Fruit fly (Drosophila melanogaster) whole organism, prepupa: Measurements from ENCODE around the gene CG31883.
A peak's percentile ranks its signal among the peaks of the same experiment; 100 is the strongest.

Experiments used
- Blimp-1 ChIP-seq: fragments of 200-800 bp; sonication (Bioruptor generic); optimal IDR thresholded peaks from 3 replicates; lab custom pipeline; 2017; ENCODE audit warnings: missing biosample characterization, missing genetic modification characterization, mild to moderate bottlenecking, moderate library complexity, missing genetic modification reagents
- CG10631 ChIP-seq: fragments of 200-800 bp; sonication (Bioruptor generic); optimal IDR thresholded peaks from 2 replicates; lab custom pipeline; 2016; ENCODE audit warnings: missing biosample characterization, missing genetic modification characterization
- CG10669 ChIP-seq: fragments of 200-800 bp; sonication (Bioruptor generic); optimal IDR thresholded peaks from 3 replicates; lab custom pipeline; 2018; ENCODE audit warnings: missing biosample characterization, mild to moderate bottlenecking, missing genetic modification characterization, moderate library complexity
- CG11294 ChIP-seq: fragments of 200-800 bp; sonication (Bioruptor generic); IDR thresholded peaks from 2 replicates; pipeline ENCODE4 v1.3.6; 2022; ENCODE audit warnings: missing biosample characterization, missing genetic modification characterization
- CG11762 ChIP-seq: fragments of 200-800 bp; sonication (Bioruptor generic); optimal IDR thresholded peaks from 3 replicates; lab custom pipeline; 2016; ENCODE audit warnings: missing biosample characterization, missing genetic modification characterization; ENCODE audit not compliant: insufficient read depth
- CG11902 ChIP-seq: fragments of 200-800 bp; sonication (Bioruptor generic); optimal IDR thresholded peaks from 3 replicates; lab custom pipeline; 2016; ENCODE audit warnings: missing biosample characterization, missing genetic modification characterization
- CG1621 ChIP-seq: fragments of 200-800 bp; sonication (Bioruptor generic); optimal IDR thresholded peaks from 3 replicates; lab custom pipeline; 2018; ENCODE audit warnings: missing biosample characterization, mild to moderate bottlenecking, missing genetic modification characterization
- CG16779 ChIP-seq: fragments of 200-800 bp; sonication (Bioruptor generic); optimal IDR thresholded peaks from 3 replicates; lab custom pipeline; 2017; ENCODE audit warnings: missing biosample characterization, mild to moderate bottlenecking, missing genetic modification characterization
- CG31627 ChIP-seq: fragments of 200-800 bp; sonication (Bioruptor generic); optimal IDR thresholded peaks from 3 replicates; lab custom pipeline; 2016; ENCODE audit warnings: missing biosample characterization, missing genetic modification characterization
- CG32006 ChIP-seq: fragments of 200-800 bp; sonication (Bioruptor generic); optimal IDR thresholded peaks from 3 replicates; lab custom pipeline; 2017; ENCODE audit warnings: missing biosample characterization, mild to moderate bottlenecking, missing genetic modification characterization
- CG3919 ChIP-seq: fragments of 200-800 bp; sonication (Bioruptor generic); optimal IDR thresholded peaks from 3 replicates; lab custom pipeline; 2016; ENCODE audit warnings: missing biosample characterization, missing genetic modification characterization
- CG4318 ChIP-seq: fragments of 200-800 bp; sonication (Bioruptor generic); optimal IDR thresholded peaks from 3 replicates; lab custom pipeline; 2017; ENCODE audit warnings: missing biosample characterization, mild to moderate bottlenecking, missing genetic modification characterization
- CG6163 ChIP-seq: fragments of 200-800 bp; sonication (Bioruptor generic); IDR thresholded peaks from 3 replicates; pipeline ENCODE4 v1.3.6; 2022; ENCODE audit warnings: missing biosample characterization, missing genetic modification characterization
- CG6276 ChIP-seq: fragments of 200-800 bp; sonication (Bioruptor generic); optimal IDR thresholded peaks from 2 replicates; lab custom pipeline; 2017; ENCODE audit warnings: missing biosample characterization, mild to moderate bottlenecking, missing genetic modification characterization
- CG6808 ChIP-seq: fragments of 200-800 bp; sonication (Bioruptor generic); optimal IDR thresholded peaks from 3 replicates; lab custom pipeline; 2017; ENCODE audit warnings: missing biosample characterization, missing genetic modification characterization, mild to moderate bottlenecking, moderate library complexity, missing genetic modification reagents
- CG6854 ChIP-seq: fragments of 200-800 bp; sonication (Bioruptor generic); optimal IDR thresholded peaks from 2 replicates; lab custom pipeline; 2017; ENCODE audit warnings: missing biosample characterization, mild to moderate bottlenecking, missing genetic modification characterization
- CG7368 ChIP-seq: fragments of 200-800 bp; sonication (Bioruptor generic); optimal IDR thresholded peaks from 3 replicates; lab custom pipeline; 2016; ENCODE audit warnings: missing biosample characterization, missing genetic modification characterization
- CG8119 ChIP-seq: fragments of 200-800 bp; sonication (Bioruptor generic); IDR thresholded peaks from 3 replicates; pipeline ENCODE4 v1.3.6; 2022; ENCODE audit warnings: missing biosample characterization, missing genetic modification characterization
- CG8319 ChIP-seq: fragments of 200-800 bp; sonication (Bioruptor generic); optimal IDR thresholded peaks from 3 replicates; lab custom pipeline; 2016; ENCODE audit warnings: missing biosample characterization, missing genetic modification characterization
- CG8632 ChIP-seq: fragments of 200-800 bp; sonication (Bioruptor generic); optimal IDR thresholded peaks from 3 replicates; lab custom pipeline; 2016; ENCODE audit warnings: missing biosample characterization, missing genetic modification characterization
- CG9139 ChIP-seq: fragments of 200-800 bp; sonication (Bioruptor generic); optimal IDR thresholded peaks from 3 replicates; lab custom pipeline; 2017; ENCODE audit warnings: missing biosample characterization, mild to moderate bottlenecking, missing genetic modification characterization
- Eip78C ChIP-seq: fragments of 200-800 bp; sonication (Bioruptor generic); peaks from one replicate; lab custom pipeline; 2016; ENCODE audit warnings: missing biosample characterization, missing genetic modification characterization
- Eip93F ChIP-seq: fragments of 200-800 bp; sonication (Bioruptor generic); optimal IDR thresholded peaks from 2 replicates; lab custom pipeline; 2016; ENCODE audit warnings: missing biosample characterization, mild to moderate bottlenecking, missing genetic modification characterization
- Ets96B ChIP-seq: fragments of 200-800 bp; optimal IDR thresholded peaks from 2 replicates; lab custom pipeline; 2019; ENCODE audit warnings: missing biosample characterization, mild to moderate bottlenecking, missing genetic modification characterization, moderate library complexity
- Gug ChIP-seq: fragments of 200-800 bp; sonication (Bioruptor generic); IDR thresholded peaks from 2 replicates; pipeline ENCODE4 v1.3.6; 2022; ENCODE audit warnings: missing biosample characterization, missing genetic modification characterization
- Hr4 ChIP-seq: fragments of 200-800 bp; sonication (Bioruptor generic); optimal IDR thresholded peaks from 3 replicates; lab custom pipeline; 2016; ENCODE audit warnings: missing biosample characterization, missing genetic modification characterization
- Lpt ChIP-seq: fragments of 200-800 bp; sonication (Bioruptor generic); optimal IDR thresholded peaks from 3 replicates; lab custom pipeline; 2016; ENCODE audit warnings: missing biosample characterization, missing genetic modification characterization
- Met ChIP-seq: fragments of 200-800 bp; sonication (Bioruptor generic); optimal IDR thresholded peaks from 3 replicates; lab custom pipeline; 2016; ENCODE audit warnings: missing biosample characterization, missing genetic modification characterization
- OdsH ChIP-seq: fragments of 200-800 bp; sonication (Bioruptor generic); optimal IDR thresholded peaks from 3 replicates; lab custom pipeline; 2016; ENCODE audit warnings: missing biosample characterization, missing genetic modification characterization
- Smox ChIP-seq: fragments of 200-800 bp; sonication (Bioruptor generic); optimal IDR thresholded peaks from 3 replicates; lab custom pipeline; 2016; ENCODE audit warnings: missing biosample characterization, missing genetic modification characterization
- Sox102F ChIP-seq: fragments of 200-800 bp; sonication (Bioruptor generic); optimal IDR thresholded peaks from 2 replicates; lab custom pipeline; 2016; ENCODE audit warnings: missing biosample characterization, mild to moderate bottlenecking, missing genetic modification characterization
- Sox15 ChIP-seq: fragments of 200-800 bp; sonication (Bioruptor generic); optimal IDR thresholded peaks from 3 replicates; lab custom pipeline; 2016; ENCODE audit warnings: missing biosample characterization, missing genetic modification characterization
- dac ChIP-seq: fragments of 200-800 bp; sonication (Bioruptor generic); optimal IDR thresholded peaks from 2 replicates; lab custom pipeline; 2017; ENCODE audit warnings: missing biosample characterization, mild to moderate bottlenecking, missing genetic modification characterization
- dsx ChIP-seq: fragments of 200-800 bp; optimal IDR thresholded peaks from 3 replicates; lab custom pipeline; 2019; ENCODE audit warnings: missing biosample characterization, mild to moderate bottlenecking, missing genetic modification characterization, moderate library complexity; ENCODE audit not compliant: poor library complexity, severe bottlenecking
- eg ChIP-seq: fragments of 200-800 bp; sonication (Bioruptor generic); IDR thresholded peaks from 3 replicates; pipeline ENCODE4 v1.3.6; 2022; ENCODE audit warnings: missing biosample characterization, missing genetic modification characterization
- esn ChIP-seq: fragments of 200-800 bp; sonication (Bioruptor generic); optimal IDR thresholded peaks from 2 replicates; lab custom pipeline; 2016; ENCODE audit warnings: missing biosample characterization, mild to moderate bottlenecking, missing genetic modification characterization, moderate library complexity
- fd59A ChIP-seq: fragments of 200-800 bp; sonication (Bioruptor generic); optimal IDR thresholded peaks from 2 replicates; lab custom pipeline; 2017; ENCODE audit warnings: missing biosample characterization, mild to moderate bottlenecking, missing genetic modification characterization, missing genetic modification reagents
- fd85E ChIP-seq: fragments of 200-800 bp; sonication (Bioruptor generic); optimal IDR thresholded peaks from 3 replicates; lab custom pipeline; 2016; ENCODE audit warnings: missing biosample characterization, missing genetic modification characterization
- fkh ChIP-seq: fragments of 200-800 bp; sonication (Bioruptor generic); optimal IDR thresholded peaks from 3 replicates; lab custom pipeline; 2017; ENCODE audit warnings: missing biosample characterization, mild to moderate bottlenecking, missing genetic modification characterization, moderate library complexity
- lz ChIP-seq: fragments of 200-800 bp; sonication (Bioruptor generic); optimal IDR thresholded peaks from 3 replicates; lab custom pipeline; 2016; ENCODE audit warnings: missing biosample characterization, missing genetic modification characterization
- net ChIP-seq: fragments of 200-800 bp; sonication (Bioruptor generic); optimal IDR thresholded peaks from 3 replicates; lab custom pipeline; 2016; ENCODE audit warnings: missing biosample characterization, missing genetic modification characterization
- spab ChIP-seq: fragments of 200-800 bp; sonication (Bioruptor generic); optimal IDR thresholded peaks from 2 replicates; lab custom pipeline; 2017; ENCODE audit warnings: missing biosample characterization, mild to moderate bottlenecking, missing genetic modification characterization, missing genetic modification reagents
- ss ChIP-seq, 2 experiments: fragments of 200-800 bp; sonication (Bioruptor generic); optimal IDR thresholded peaks; 2 replicates in 1 of 2; 3 replicates in 1 of 2; lab custom pipeline; 2017 to 2018; ENCODE audit warnings: mild to moderate bottlenecking in 2 of 2, missing biosample characterization in 2 of 2, missing genetic modification characterization in 2 of 2, moderate library complexity in 1 of 2
- svp ChIP-seq: fragments of 200-800 bp; sonication (Bioruptor generic); peaks from one replicate; lab custom pipeline; 2016; ENCODE audit warnings: missing biosample characterization, missing genetic modification characterization
- topi ChIP-seq: fragments of 200-800 bp; sonication (Bioruptor generic); optimal IDR thresholded peaks from 3 replicates; lab custom pipeline; 2016; ENCODE audit warnings: missing biosample characterization, missing genetic modification characterization
- vri ChIP-seq: fragments of 200-800 bp; sonication (Bioruptor generic); optimal IDR thresholded peaks from 3 replicates; lab custom pipeline; 2016; ENCODE audit warnings: missing biosample characterization, mild to moderate bottlenecking, missing genetic modification characterization

CG31883 gene

DNA sequence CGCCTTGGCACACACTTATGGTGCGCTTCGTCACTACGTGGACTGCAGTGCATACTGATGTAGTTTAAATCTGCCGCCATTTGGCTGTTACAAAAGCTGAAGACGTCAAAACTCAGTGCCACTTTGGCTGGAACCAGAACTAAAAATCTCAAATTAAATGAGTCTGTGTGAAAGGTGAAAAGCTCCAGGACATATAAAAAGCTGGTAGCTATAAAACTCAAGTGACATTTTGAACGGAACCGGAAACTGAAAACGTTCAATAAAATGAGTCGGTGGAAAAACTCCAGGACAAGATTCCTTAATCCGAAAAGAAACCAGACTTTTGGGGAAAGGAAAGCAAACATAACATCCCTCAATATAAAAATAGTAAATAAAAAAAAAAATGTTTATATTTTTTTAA lies 37.5 kb upstream of the CG31883 start (continued):
- TF ChIP-seq Met (peak; percentile 42), Sox102F (GFP tag; lab: Kevin White, UChicago) (peak; percentile 69), svp (GFP tag; lab: Kevin White, UChicago) (peak; percentile 82), dac (GFP tag; lab: Kevin White, UChicago) (peak; percentile 24), CG11294 (peak; percentile 52; the same call in 1 of the 2 replicates), spab (GFP tag; lab: Kevin White, UChicago) (peak; percentile 46), Blimp-1 (GFP tag; lab: Kevin White, UChicago) (peak; percentile 76), eg (peak; percentile 82), ss (GFP tag; optimal IDR thresholded peaks at IDR 0.05; lab: Kevin White, UChicago) (peak; percentile 56 to 87), CG11762 (peak; percentile 62), Eip78C (GFP tag; lab: Kevin White, UChicago) (peak; percentile 96), CG3919 (GFP tag; lab: Kevin White, UChicago) (peak; percentile 91), Hr4 (peak; percentile 41), CG6808 (GFP tag; lab: Kevin White, UChicago) (peak; percentile 70)

DNA sequence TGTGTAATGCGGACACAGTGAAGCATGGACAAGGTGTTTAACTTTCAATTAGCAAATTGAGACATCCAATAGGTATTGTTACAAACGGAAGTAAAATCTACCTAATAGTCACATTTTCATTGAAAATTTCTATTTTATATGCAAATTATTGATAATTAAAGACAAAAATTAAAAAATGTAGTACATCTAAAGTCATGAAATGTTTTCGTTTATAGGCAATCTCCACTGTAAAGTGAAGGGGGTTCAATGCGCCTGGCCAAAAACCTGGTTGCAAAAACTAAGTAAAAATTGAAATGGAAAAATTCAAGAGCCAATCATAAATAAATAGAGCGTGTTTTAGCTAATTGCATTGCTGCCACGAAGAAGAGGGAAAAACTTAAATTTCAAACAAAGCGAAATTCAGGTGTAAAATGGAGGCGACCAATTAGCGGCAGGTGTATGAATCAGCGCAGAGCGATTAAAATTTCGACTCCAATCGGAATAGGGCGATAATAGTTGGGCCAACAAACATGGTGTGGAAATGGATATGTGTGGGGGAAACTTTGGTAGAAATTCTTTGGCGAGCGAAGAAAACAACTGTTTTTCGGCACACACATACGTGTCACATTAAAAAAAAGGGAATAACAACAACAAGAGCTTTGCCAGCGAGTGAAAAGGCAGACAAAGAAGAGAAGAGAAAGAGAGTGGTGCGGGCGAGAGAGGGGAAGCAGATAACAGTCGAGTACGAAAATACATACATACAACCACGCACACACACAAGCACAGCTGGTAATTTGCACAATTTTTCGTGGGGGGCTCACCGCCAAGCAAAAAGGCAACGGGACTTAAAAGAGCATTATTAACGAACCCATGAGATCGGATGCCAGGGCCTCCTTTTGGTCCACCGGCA lies 34.7 kb upstream of the CG31883 start:
- TF ChIP-seq Ets96B (tag; lab: Kevin White, UChicago) = peak; percentile 31
- TF ChIP-seq OdsH (GFP tag; lab: Kevin White, UChicago) = peak; percentile 10
- no peak for TF ChIP-seq spab (GFP tag; lab: Kevin White, UChicago)
- TF ChIP-seq Eip78C (GFP tag; lab: Kevin White, UChicago) = peak; percentile 82
- TF ChIP-seq ss (GFP tag; optimal IDR thresholded peaks at IDR 0.05; lab: Kevin White, UChicago) = peak in 1 of 2 experiments; percentile 36
- no peak for TF ChIP-seq CG4318 (GFP tag; lab: Kevin White, UChicago)
- peak; percentile 57; the same call in 2 of the 3 replicates for TF ChIP-seq eg
- no peak for TF ChIP-seq CG11294
- TF ChIP-seq CG32006 (GFP tag; lab: Kevin White, UChicago) = peak; percentile 31
- no peak for TF ChIP-seq CG16779
- TF ChIP-seq fd59A (GFP tag; lab: Kevin White, UChicago) = no peak
- peak; percentile 31 for TF ChIP-seq CG31627
- TF ChIP-seq CG7368 (GFP tag; lab: Kevin White, UChicago) = peak; percentile 36
- no peak for TF ChIP-seq CG10631 (GFP tag; lab: Kevin White, UChicago)
- peak; percentile 4 for TF ChIP-seq Sox15 (GFP tag; lab: Kevin White, UChicago)
- peak; percentile 45 for TF ChIP-seq topi (GFP tag; lab: Kevin White, UChicago)
- peak; percentile 15 for TF ChIP-seq CG11762
- TF ChIP-seq dac (GFP tag; lab: Kevin White, UChicago) = no peak
- peak; percentile 83 for TF ChIP-seq CG6163 (GFP tag; lab: Robert Waterston, UW)
- TF ChIP-seq Blimp-1 (GFP tag; lab: Kevin White, UChicago) = peak; percentile 15
- peak; percentile 10 for TF ChIP-seq net (GFP tag; lab: Kevin White, UChicago)
- no peak for TF ChIP-seq fkh (GFP tag; lab: Kevin White, UChicago)
- TF ChIP-seq Hr4 = peak; percentile 73
- TF ChIP-seq Lpt (GFP tag; lab: Kevin White, UChicago) = no peak
- TF ChIP-seq fd85E (GFP tag; lab: Kevin White, UChicago) = no peak
- no peak for TF ChIP-seq dsx (GFP tag; lab: Kevin White, UChicago)
- TF ChIP-seq CG8632 (GFP tag; lab: Kevin White, UChicago) = no peak
- no peak for TF ChIP-seq CG9139 (GFP tag; lab: Kevin White, UChicago)
- peak; percentile 56 for TF ChIP-seq CG6276 (GFP tag; lab: Kevin White, UChicago)
- no peak for TF ChIP-seq Eip93F (GFP tag; lab: Kevin White, UChicago)
- TF ChIP-seq CG1621 (tag; lab: Kevin White, UChicago) = peak; percentile 14
- no peak; the same call in 1 of the 2 replicates for TF ChIP-seq Gug (GFP tag; lab: Robert Waterston, UW)
- TF ChIP-seq Met = peak; percentile 67
- peak; percentile 70 for TF ChIP-seq lz (GFP tag; lab: Kevin White, UChicago)
- TF ChIP-seq CG8319 (GFP tag; lab: Kevin White, UChicago) = peak; percentile 28
- TF ChIP-seq CG6854 (GFP tag; lab: Kevin White, UChicago) = no peak
- TF ChIP-seq esn (GFP tag; lab: Kevin White, UChicago) = peak; percentile 40
- peak; percentile 62 for TF ChIP-seq Smox (GFP tag; lab: Kevin White, UChicago)
- TF ChIP-seq CG11902 (GFP tag; lab: Kevin White, UChicago) = peak; percentile 17
- TF ChIP-seq CG10669 (GFP tag; lab: Kevin White, UChicago) = peak; percentile 25
- TF ChIP-seq vri (GFP tag; lab: Kevin White, UChicago) = peak; percentile 17
- TF ChIP-seq CG8119 (GFP tag; lab: Robert Waterston, UW) = peak; percentile 49; the same call in 2 of the 3 replicates
